Fruit fly (Drosophila melanogaster): ENCODE results near the gene LysP.

LysP gene

dm6 chr3L:1177085-1177484 lies 41.4 kb downstream of the LysP start, which contains the start of gene bab2 (continued):
- TF ChIP-seq CG14710 (tag; optimal IDR thresholded peaks at IDR 0.05) (peak; percentile 1), CG6813 (GFP tag; optimal IDR thresholded peaks at IDR 0.05) (no peak), lilli (GFP tag; optimal IDR thresholded peaks at IDR 0.05) (peak; percentile 12), esg (GFP tag; conservative IDR thresholded peaks at IDR 0.05) (no peak), Nf-YC (tag; optimal IDR thresholded peaks at IDR 0.05) (peak; percentile 49), Hr51 (GFP tag; optimal IDR thresholded peaks at IDR 0.05) (peak in 1 of 2 experiments; percentile 1), Rfx (GFP tag; IDR thresholded peaks at IDR 0.05) (peak; percentile 34; the same call in 1 of the 2 replicates), gfzf (GFP tag; optimal IDR thresholded peaks at IDR 0.05) (no peak), scrt (GFP tag; optimal IDR thresholded peaks at IDR 0.05) (peak; percentile 15), CG43689 (GFP tag; IDR thresholded peaks at IDR 0.05) (no peak), toy (GFP tag; IDR thresholded peaks at IDR 0.05) (no peak), CG34224 (GFP tag; IDR thresholded peaks at IDR 0.05; ENCODE audit: partially characterized antibody) (peak; percentile 52; the same call in 1 of the 3 replicates), klu (GFP tag; IDR thresholded peaks at IDR 0.05) (no peak), CG12769 (tag; optimal IDR thresholded peaks at IDR 0.05) (peak; percentile 37), CG12155 (GFP tag; optimal IDR thresholded peaks at IDR 0.05) (no peak), nau (GFP tag; optimal IDR thresholded peaks at IDR 0.05) (no peak), CG3838 (GFP tag; optimal IDR thresholded peaks at IDR 0.05) (peak; percentile 73), inv (GFP tag; IDR thresholded peaks at IDR 0.05; ENCODE audit: partially characterized antibody) (no peak), Stat92E (GFP tag; optimal IDR thresholded peaks at IDR 0.05) (peak in 1 of 3 experiments; percentile 76), ewg (GFP tag; optimal IDR thresholded peaks at IDR 0.05) (peak; percentile 45), CG10321 (GFP tag; IDR thresholded peaks at IDR 0.05) (0 out of 2 replicates have a peak, but pooled peaks have one; percentile 30), CG10366 (GFP tag; IDR thresholded peaks at IDR 0.05) (no peak), CG13123 (GFP tag; optimal IDR thresholded peaks at IDR 0.05) (peak; percentile 14), CG2712 (tag; optimal IDR thresholded peaks at IDR 0.05) (peak; percentile 36), MTF-1 (GFP tag; optimal IDR thresholded peaks at IDR 0.05; ENCODE audit: borderline replicate concordance) (peak; percentile 32), fd102C (GFP tag; optimal IDR thresholded peaks at IDR 0.05) (peak; percentile 49), CG11723 (GFP tag; optimal IDR thresholded peaks at IDR 0.05) (peak; percentile 12), bowl (GFP tag; IDR thresholded peaks at IDR 0.05) (no peak), pzg (GFP tag; optimal IDR thresholded peaks at IDR 0.05) (no peak), CG12236 (GFP tag; optimal IDR thresholded peaks at IDR 0.05) (peak; percentile 3), Jarid2 (GFP tag; optimal IDR thresholded peaks at IDR 0.05) (peak; percentile 100), CG17912 (GFP tag; optimal IDR thresholded peaks at IDR 0.05) (no peak), Sry-δ (GFP tag; optimal IDR thresholded peaks at IDR 0.05) (no peak), Atf6 (GFP tag; IDR thresholded peaks at IDR 0.05) (0 out of 2 replicates have a peak, but pooled peaks have one; percentile 14), ind (GFP tag; optimal IDR thresholded peaks at IDR 0.05) (no peak), stc (GFP tag; IDR thresholded peaks at IDR 0.05) (peak; percentile 62; the same call in 1 of the 2 replicates), Ravus (GFP tag; IDR thresholded peaks at IDR 0.05) (no peak), chm (GFP tag; IDR thresholded peaks at IDR 0.05) (peak; percentile 95), CG7357 (GFP tag; IDR thresholded peaks at IDR 0.05) (no peak), unpg (GFP tag; optimal IDR thresholded peaks at IDR 0.05) (peak; percentile 22), Neu2 (GFP tag; optimal IDR thresholded peaks at IDR 0.05; ENCODE audit: borderline replicate concordance) (no peak), CG31224 (GFP tag; IDR thresholded peaks at IDR 0.05) (0 out of 2 replicates have a peak, but pooled peaks have one; percentile 24), Scr (GFP tag; IDR thresholded peaks at IDR 0.05; ENCODE audit: partially characterized antibody) (peak; percentile 36), Optix (GFP tag; IDR thresholded peaks at IDR 0.05) (peak; percentile 8; the same call in 1 of the 3 replicates), CG4424 (GFP tag; optimal IDR thresholded peaks at IDR 0.05) (no peak)
